Fruit fly (Drosophila melanogaster) whole organism, embryonic: Measurements from ENCODE around the gene CG15403.
A peak's percentile ranks its signal among the peaks of the same experiment; 100 is the strongest.

Experiments used
- Atf3 ChIP-seq: fragments of 200-800 bp; sonication (Bioruptor generic); optimal IDR thresholded peaks from 3 replicates; lab custom pipeline; 2016; ENCODE audit warnings: missing biosample characterization, missing genetic modification characterization
- Bteb2 ChIP-seq: fragments of 200-800 bp; sonication (Bioruptor generic); optimal IDR thresholded peaks from 2 replicates; lab custom pipeline; 2016; ENCODE audit warnings: missing biosample characterization, missing genetic modification characterization
- CG10274 ChIP-seq: fragments of 200-800 bp; sonication (Bioruptor generic); optimal IDR thresholded peaks from 3 replicates; lab custom pipeline; 2017; ENCODE audit warnings: missing biosample characterization, mild to moderate bottlenecking, missing genetic modification characterization
- CG10959 ChIP-seq: fragments of 200-800 bp; sonication (Bioruptor generic); IDR thresholded peaks from 2 replicates; pipeline ENCODE4 v1.3.6; 2022; ENCODE audit warnings: missing biosample characterization, missing genetic modification characterization
- CG11085 ChIP-seq: fragments of 200-800 bp; sonication (Bioruptor generic); IDR thresholded peaks from 2 replicates; pipeline ENCODE4 v1.3.6; 2022; ENCODE audit warnings: missing biosample characterization, missing genetic modification characterization
- CG13123 ChIP-seq: fragments of 200-800 bp; sonication (Bioruptor generic); optimal IDR thresholded peaks from 2 replicates; lab custom pipeline; 2016; ENCODE audit warnings: missing biosample characterization, missing genetic modification characterization
- CG14710 ChIP-seq: fragments of 200-800 bp; sonication (Bioruptor generic); optimal IDR thresholded peaks from 3 replicates; lab custom pipeline; 2019; ENCODE audit warnings: missing biosample characterization, mild to moderate bottlenecking, missing genetic modification characterization, moderate library complexity
- CG14860 ChIP-seq: fragments of 200-800 bp; sonication (Bioruptor generic); IDR thresholded peaks from 3 replicates; pipeline ENCODE4 v1.3.6; 2022; ENCODE audit warnings: missing biosample characterization, missing genetic modification characterization; ENCODE audit not compliant: partially characterized antibody
- CG1529 ChIP-seq: fragments of 200-800 bp; sonication (Bioruptor generic); optimal IDR thresholded peaks from 3 replicates; lab custom pipeline; 2018; ENCODE audit warnings: missing biosample characterization, missing genetic modification characterization
- CG1603 ChIP-seq: fragments of 200-800 bp; sonication (Bioruptor generic); optimal IDR thresholded peaks from 2 replicates; lab custom pipeline; 2019; ENCODE audit warnings: missing biosample characterization, mild to moderate bottlenecking, missing genetic modification characterization, moderate library complexity
- CG18262 ChIP-seq: fragments of 200-800 bp; optimal IDR thresholded peaks from 3 replicates; lab custom pipeline; 2019; ENCODE audit warnings: missing biosample characterization, mild to moderate bottlenecking, missing genetic modification characterization, moderate library complexity
- CG18619 ChIP-seq: fragments of 200-800 bp; sonication (Bioruptor generic); optimal IDR thresholded peaks from 3 replicates; lab custom pipeline; 2017; ENCODE audit warnings: missing biosample characterization, mild to moderate bottlenecking, missing genetic modification characterization
- CG30020 ChIP-seq: fragments of 200-800 bp; optimal IDR thresholded peaks from 2 replicates; lab custom pipeline; 2019; ENCODE audit warnings: missing biosample characterization, mild to moderate bottlenecking, missing genetic modification characterization, moderate library complexity
- CG3065 ChIP-seq: fragments of 200-800 bp; sonication (Bioruptor generic); optimal IDR thresholded peaks from 2 replicates; lab custom pipeline; 2016; ENCODE audit warnings: missing biosample characterization, missing genetic modification characterization
- CG4424 ChIP-seq: fragments of 200-800 bp; sonication (Bioruptor generic); optimal IDR thresholded peaks from 3 replicates; lab custom pipeline; 2016; ENCODE audit warnings: missing biosample characterization, missing genetic modification characterization
- CG4707 ChIP-seq: fragments of 200-800 bp; sonication (Bioruptor generic); optimal IDR thresholded peaks from 2 replicates; lab custom pipeline; 2018; ENCODE audit warnings: missing biosample characterization, mild to moderate bottlenecking, missing genetic modification characterization, moderate library complexity
- CG6272 ChIP-seq: fragments of 200-800 bp; sonication (Bioruptor generic); IDR thresholded peaks from 2 replicates; pipeline ENCODE4 v1.3.6; 2022; ENCODE audit warnings: missing biosample characterization, missing genetic modification characterization
- CG6765 ChIP-seq: fragments of 200-800 bp; sonication (Bioruptor generic); optimal IDR thresholded peaks from 3 replicates; lab custom pipeline; 2017; ENCODE audit warnings: missing biosample characterization, mild to moderate bottlenecking, missing genetic modification characterization
- Dip3 ChIP-seq: fragments of 200-800 bp; sonication (Bioruptor generic); optimal IDR thresholded peaks from 3 replicates; lab custom pipeline; 2016; ENCODE audit warnings: missing biosample characterization, missing genetic modification characterization
- Dp ChIP-seq: fragments of 200-800 bp; sonication (Bioruptor generic); optimal IDR thresholded peaks from 2 replicates; lab custom pipeline; 2018; ENCODE audit warnings: missing biosample characterization, mild to moderate bottlenecking, missing genetic modification characterization, moderate library complexity
- Fer2 ChIP-seq: fragments of 200-800 bp; sonication (Bioruptor generic); optimal IDR thresholded peaks from 2 replicates; lab custom pipeline; 2018; ENCODE audit warnings: missing biosample characterization, mild to moderate bottlenecking, missing genetic modification characterization, moderate library complexity
- H15 ChIP-seq: fragments of 200-800 bp; sonication (Bioruptor generic); IDR thresholded peaks from 3 replicates; pipeline ENCODE4 v1.3.6; 2022; ENCODE audit warnings: missing biosample characterization, missing genetic modification characterization
- Kr ChIP-seq: fragments of 200-800 bp; sonication (Bioruptor generic); optimal IDR thresholded peaks from 2 replicates; lab custom pipeline; 2017; ENCODE audit warnings: missing biosample characterization, mild to moderate bottlenecking, missing genetic modification characterization
- Mes4 ChIP-seq: fragments of 200-800 bp; sonication (Bioruptor generic); optimal IDR thresholded peaks from 2 replicates; lab custom pipeline; 2016; ENCODE audit warnings: missing biosample characterization, missing genetic modification characterization
- NfI ChIP-seq: fragments of 200-800 bp; sonication (Bioruptor generic); optimal IDR thresholded peaks from 3 replicates; lab custom pipeline; 2018; ENCODE audit warnings: missing biosample characterization, mild to moderate bottlenecking, missing genetic modification characterization, moderate library complexity
- Opbp ChIP-seq: fragments of 200-800 bp; sonication (Bioruptor generic); IDR thresholded peaks from 3 replicates; pipeline ENCODE4 v1.3.6; 2022; ENCODE audit warnings: missing biosample characterization, missing genetic modification characterization; ENCODE audit not compliant: partially characterized antibody
- Optix ChIP-seq: fragments of 200-800 bp; sonication (Bioruptor generic); IDR thresholded peaks from 3 replicates; pipeline ENCODE4 v1.3.6; 2022; ENCODE audit warnings: missing biosample characterization, missing genetic modification characterization
- Tbp ChIP-seq: fragments of >200 bp; optimal IDR thresholded peaks from 2 replicates; lab custom pipeline; 2018; ENCODE audit warnings: missing biosample characterization, missing genetic modification characterization
- Usf ChIP-seq: fragments of 200-800 bp; sonication (Bioruptor generic); optimal IDR thresholded peaks from 2 replicates; lab custom pipeline; 2017; ENCODE audit warnings: missing genotype, missing biosample characterization, missing genetic modification characterization
- Xbp1 ChIP-seq: fragments of 200-800 bp; sonication (Bioruptor generic); optimal IDR thresholded peaks from 3 replicates; lab custom pipeline; 2016; ENCODE audit warnings: missing biosample characterization, mild to moderate bottlenecking, missing genetic modification characterization
- abd-A ChIP-seq: fragments of 200-800 bp; sonication (Bioruptor generic); optimal IDR thresholded peaks from 3 replicates; lab custom pipeline; 2019; ENCODE audit warnings: missing biosample characterization, mild to moderate bottlenecking, missing genetic modification characterization, moderate library complexity
- amos ChIP-seq: fragments of 200-800 bp; sonication (Bioruptor generic); IDR thresholded peaks from 2 replicates; pipeline ENCODE4 v1.3.6; 2022; ENCODE audit warnings: missing biosample characterization, missing genetic modification characterization; ENCODE audit not compliant: partially characterized antibody
- ase ChIP-seq: fragments of 200-800 bp; sonication (Bioruptor generic); IDR thresholded peaks from 3 replicates; pipeline ENCODE4 v1.3.6; 2022; ENCODE audit warnings: missing biosample characterization, missing genetic modification characterization
- bbx ChIP-seq: fragments of 200-800 bp; sonication (Bioruptor generic); IDR thresholded peaks from 2 replicates; pipeline ENCODE4 v1.3.6; 2022; ENCODE audit warnings: missing biosample characterization, missing genetic modification characterization; ENCODE audit not compliant: partially characterized antibody
- chinmo ChIP-seq: fragments of 200-800 bp; sonication (Bioruptor generic); IDR thresholded peaks from 4 replicates; pipeline ENCODE4 v1.3.6; 2022; ENCODE audit warnings: missing biosample characterization, missing genetic modification characterization; ENCODE audit not compliant: partially characterized antibody
- ci ChIP-seq: fragments of 200-800 bp; sonication (Bioruptor generic); IDR thresholded peaks from 3 replicates; pipeline ENCODE4 v1.3.6; 2022; ENCODE audit warnings: missing biosample characterization, missing genetic modification characterization
- corto ChIP-seq: fragments of 200-800 bp; sonication (Bioruptor generic); optimal IDR thresholded peaks from 2 replicates; lab custom pipeline; 2016; ENCODE audit warnings: missing biosample characterization, mild to moderate bottlenecking, missing genetic modification characterization, moderate library complexity
- dati ChIP-seq: fragments of 200-800 bp; sonication (Bioruptor generic); IDR thresholded peaks from 2 replicates; pipeline ENCODE4 v1.3.6; 2022; ENCODE audit warnings: missing biosample characterization, missing genetic modification characterization
- dmrt11E ChIP-seq: fragments of 200-800 bp; sonication (Bioruptor generic); optimal IDR thresholded peaks from 3 replicates; lab custom pipeline; 2018; ENCODE audit warnings: missing biosample characterization, mild to moderate bottlenecking, missing genetic modification characterization, moderate library complexity
- esg ChIP-seq: fragments of 200-800 bp; sonication (Bioruptor generic); conservative IDR thresholded peaks from 2 replicates; pipeline ENCODE4 v1.3.6; 2022; ENCODE audit warnings: missing biosample characterization, missing genetic modification characterization
- fd64A ChIP-seq: fragments of 200-800 bp; sonication (Bioruptor generic); optimal IDR thresholded peaks from 3 replicates; lab custom pipeline; 2018; ENCODE audit warnings: missing biosample characterization, mild to moderate bottlenecking, missing genetic modification characterization
- fru ChIP-seq: fragments of >200 bp; optimal IDR thresholded peaks from 2 replicates; lab custom pipeline; 2017
- kah ChIP-seq: fragments of 200-800 bp; sonication (Bioruptor generic); optimal IDR thresholded peaks from 2 replicates; lab custom pipeline; 2018; ENCODE audit warnings: missing biosample characterization, mild to moderate bottlenecking, missing genetic modification characterization
- nau ChIP-seq: fragments of 200-800 bp; sonication (Bioruptor generic); optimal IDR thresholded peaks from 3 replicates; lab custom pipeline; 2017; ENCODE audit warnings: missing biosample characterization, mild to moderate bottlenecking, missing genetic modification characterization, missing genetic modification reagents
- nmo ChIP-seq: fragments of 200-800 bp; sonication (Bioruptor generic); optimal IDR thresholded peaks from 2 replicates; lab custom pipeline; 2018; ENCODE audit warnings: missing biosample characterization, mild to moderate bottlenecking, missing genetic modification characterization, moderate library complexity
- seq ChIP-seq: fragments of 200-800 bp; sonication (Bioruptor generic); IDR thresholded peaks from 2 replicates; pipeline ENCODE4 v1.3.6; 2022; ENCODE audit warnings: missing biosample characterization, missing genetic modification characterization
- sim ChIP-seq: fragments of 200-800 bp; sonication (Bioruptor generic); IDR thresholded peaks from 2 replicates; pipeline ENCODE4 v1.3.6; 2022; ENCODE audit warnings: missing biosample characterization, missing genetic modification characterization
- sob ChIP-seq: fragments of 200-800 bp; sonication (Bioruptor generic); IDR thresholded peaks from 2 replicates; pipeline ENCODE4 v1.3.6; 2022; ENCODE audit warnings: missing biosample characterization, missing genetic modification characterization
- twi ChIP-seq: fragments of 200-800 bp; optimal IDR thresholded peaks from 2 replicates; lab custom pipeline; 2019; ENCODE audit warnings: missing biosample characterization, mild to moderate bottlenecking, missing genetic modification characterization, moderate library complexity
- vnd ChIP-seq: fragments of 200-800 bp; sonication (Bioruptor generic); IDR thresholded peaks from 3 replicates; pipeline ENCODE4 v1.3.6; 2022; ENCODE audit warnings: missing biosample characterization, missing genetic modification characterization; ENCODE audit not compliant: partially characterized antibody
- wdn ChIP-seq: fragments of 200-800 bp; sonication (Bioruptor generic); IDR thresholded peaks from 2 replicates; pipeline ENCODE4 v1.3.6; 2022; ENCODE audit warnings: missing biosample characterization, missing genetic modification characterization

Gene CG15403

dm6 chr2L:3100812-3101211 lies 27.6 kb upstream of the CG15403 start (continued):
- TF ChIP-seq Kr (GFP tag; lab: Kevin White, UChicago) (no peak), CG6272 (GFP tag; lab: Robert Waterston, UW) (peak; percentile 31; the same call in 1 of the 2 replicates), fd64A (GFP tag; lab: Kevin White, UChicago) (no peak), dati (GFP tag; lab: Robert Waterston, UW) (0 out of 2 replicates have a peak, but pooled peaks have one; percentile 12), wdn (no peak), Dp (GFP tag; lab: Kevin White, UChicago) (no peak), abd-A (tag; lab: Kevin White, UChicago) (no peak), esg (GFP tag; lab: Robert Waterston, UW) (peak; percentile 53; the same call in 1 of the 2 replicates), CG4424 (GFP tag; lab: Kevin White, UChicago) (peak; percentile 30), Bteb2 (no peak), Xbp1 (GFP tag; lab: Kevin White, UChicago) (peak; percentile 55), CG1603 (tag; lab: Kevin White, UChicago) (peak; percentile 35), chinmo (no peak), ase (GFP tag; lab: Robert Waterston, UW) (peak; percentile 57; the same call in 2 of the 3 replicates), corto (GFP tag; lab: Kevin White, UChicago) (no peak), amos (no peak), Usf (GFP tag; lab: Kevin White, UChicago) (no peak), CG6765 (no peak), CG13123 (GFP tag; lab: Kevin White, UChicago) (no peak), sim (GFP tag; lab: Robert Waterston, UW) (no peak), Optix (peak; percentile 55; the same call in 1 of the 3 replicates), Atf3 (no peak), CG10959 (GFP tag; lab: Robert Waterston, UW) (no peak), Dip3 (GFP tag; lab: Kevin White, UChicago) (no peak), NfI (GFP tag; lab: Kevin White, UChicago) (peak; percentile 36), nau (GFP tag; lab: Kevin White, UChicago) (no peak), twi (tag; lab: Kevin White, UChicago) (no peak), CG30020 (tag; lab: Kevin White, UChicago) (no peak), CG18619 (GFP tag; lab: Kevin White, UChicago) (no peak), sob (GFP tag; lab: Robert Waterston, UW) (peak; percentile 40; the same call in 1 of the 2 replicates), fru (no peak), Opbp (GFP tag; lab: Robert Waterston, UW) (no peak), seq (GFP tag; lab: Robert Waterston, UW) (peak; percentile 57), Tbp (GFP tag; lab: Kevin White, UChicago) (no peak), Fer2 (tag; lab: Kevin White, UChicago) (no peak), CG14710 (peak; percentile 4), H15 (GFP tag; lab: Robert Waterston, UW) (peak; percentile 48; the same call in 2 of the 3 replicates), CG3065 (no peak), Mes4 (GFP tag; lab: Kevin White, UChicago) (peak; percentile 9), CG11085 (no peak), bbx (GFP tag; lab: Robert Waterston, UW) (no peak), CG18262 (tag; lab: Kevin White, UChicago) (peak; percentile 52), ci (peak; percentile 72), dmrt11E (tag; lab: Kevin White, UChicago) (no peak), CG4707 (GFP tag; lab: Kevin White, UChicago) (peak; percentile 5), kah (GFP tag; lab: Kevin White, UChicago) (no peak), nmo (GFP tag; lab: Kevin White, UChicago) (peak; percentile 47), CG14860 (GFP tag; lab: Robert Waterston, UW) (no peak), vnd (GFP tag; lab: Robert Waterston, UW) (no peak), CG10274 (GFP tag; lab: Kevin White, UChicago) (peak; percentile 7), CG1529 (no peak)
